Fruit fly (Drosophila melanogaster): ENCODE measurements around the gene Rrp6.

- no peak for TF ChIP-seq CG3032 (tag; optimal IDR thresholded peaks at IDR 0.05)
- TF ChIP-seq CG11294 (GFP tag; IDR thresholded peaks at IDR 0.05): no peak
These were observed 10.6 kb downstream of the Rrp6 start, which contains the start of gene btsz for dm6 chr3R:14875274-14875964.

All from whole organism, prepupa.